Worm (Caenorhabditis elegans): ENCODE data around the gene saeg-1.

DNA sequence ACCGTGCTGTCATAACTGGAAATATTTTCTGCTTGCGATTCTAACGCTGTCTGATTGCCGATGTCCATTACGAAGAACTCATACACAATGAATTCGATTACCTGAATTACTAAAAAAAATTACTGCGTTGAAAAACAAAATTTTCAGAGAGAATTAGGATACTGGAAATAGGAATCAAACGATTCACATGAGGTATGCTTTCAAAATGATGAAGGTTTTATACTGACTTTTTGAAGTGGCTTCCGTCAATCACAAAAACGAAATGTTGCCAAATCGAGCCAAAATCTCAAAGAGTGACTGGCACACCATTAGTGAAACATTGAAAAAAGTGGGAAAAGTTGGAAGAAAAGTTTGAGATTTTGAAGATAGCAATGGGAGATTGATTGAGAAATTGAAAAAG is 43.6 kb upstream of the saeg-1 start, which contains the start of gene zzz-1:
- TF ChIP-seq flt-1 (GFP tag; IDR thresholded peaks at IDR 0.05) (no peak), ztf-23 (GFP tag; IDR thresholded peaks at IDR 0.05) (no peak), med-1 (GFP tag; optimal IDR thresholded peaks at IDR 0.05; ENCODE audit: insufficient read depth) (no peak), T22C8.4 (GFP tag; IDR thresholded peaks at IDR 0.05) (no peak), tab-1 (GFP tag; IDR thresholded peaks at IDR 0.05) (no peak), cog-1 (tag; optimal IDR thresholded peaks at IDR 0.05) (no peak), klf-2 (GFP tag; conservative IDR thresholded peaks at IDR 0.05) (no peak), ztf-29 (GFP tag; IDR thresholded peaks at IDR 0.05) (no peak), ref-1 (GFP tag; conservative IDR thresholded peaks at IDR 0.05) (no peak)
